Fruit fly (Drosophila melanogaster) whole organism, embryonic: ENCODE results near the gene Tet.

Experiments used
- Awh ChIP-seq: fragments of 200-800 bp; sonication (Bioruptor generic); IDR thresholded peaks from 2 replicates; pipeline ENCODE4, ENCODE4 v1.3.6; 2022; ENCODE audit warnings: missing biosample characterization, missing genetic modification characterization
- Bteb2 ChIP-seq: fragments of 200-800 bp; sonication (Bioruptor generic); optimal IDR thresholded peaks from 2 replicates; lab custom pipeline; 2016; ENCODE audit warnings: missing biosample characterization, missing genetic modification characterization
- CG10979 ChIP-seq: fragments of 200-800 bp; sonication (Bioruptor generic); optimal IDR thresholded peaks from 2 replicates; lab custom pipeline; 2018; ENCODE audit warnings: missing biosample characterization, mild to moderate bottlenecking, missing genetic modification characterization, moderate library complexity
- CG11398 ChIP-seq: fragments of 200-800 bp; sonication (Bioruptor generic); optimal IDR thresholded peaks from 2 replicates; lab custom pipeline; 2016; ENCODE audit warnings: missing biosample characterization, missing genetic modification characterization
- CG11456 ChIP-seq: fragments of 200-800 bp; sonication (Bioruptor generic); IDR thresholded peaks from 3 replicates; pipeline ENCODE4 v1.3.6; 2022; ENCODE audit warnings: missing biosample characterization, missing genetic modification characterization
- CG11696 ChIP-seq: fragments of 200-800 bp; sonication (Bioruptor generic); IDR thresholded peaks from 2 replicates; pipeline ENCODE4 v1.3.6; 2022; ENCODE audit warnings: missing biosample characterization, missing genetic modification characterization
- CG12391 ChIP-seq: fragments of 200-800 bp; sonication (Bioruptor generic); optimal IDR thresholded peaks from 3 replicates; lab custom pipeline; 2018; ENCODE audit warnings: missing biosample characterization, mild to moderate bottlenecking, missing genetic modification characterization, moderate library complexity
- CG14441 ChIP-seq: fragments of 200-800 bp; sonication (Bioruptor generic); IDR thresholded peaks from 2 replicates; pipeline ENCODE4 v1.3.6; 2022; ENCODE audit warnings: missing biosample characterization, missing genetic modification characterization
- CG17385 ChIP-seq: fragments of 200-800 bp; sonication (Bioruptor generic); optimal IDR thresholded peaks from 3 replicates; lab custom pipeline; 2018; ENCODE audit warnings: missing biosample characterization, mild to moderate bottlenecking, missing genetic modification characterization
- CG17829 ChIP-seq: fragments of 200-800 bp; optimal IDR thresholded peaks from 2 replicates; lab custom pipeline; 2019; ENCODE audit warnings: missing biosample characterization, mild to moderate bottlenecking, missing genetic modification characterization, moderate library complexity
- CG2875 ChIP-seq: fragments of 200-800 bp; sonication (Bioruptor generic); optimal IDR thresholded peaks from 2 replicates; lab custom pipeline; 2017; ENCODE audit warnings: missing biosample characterization, mild to moderate bottlenecking, missing genetic modification characterization, missing genetic modification reagents
- CG31388 ChIP-seq: fragments of 200-800 bp; sonication (Bioruptor generic); optimal IDR thresholded peaks from 2 replicates; lab custom pipeline; 2016; ENCODE audit warnings: missing biosample characterization, missing genetic modification characterization
- CG33213 ChIP-seq: fragments of 200-800 bp; sonication (Bioruptor generic); optimal IDR thresholded peaks from 3 replicates; lab custom pipeline; 2016; ENCODE audit warnings: missing biosample characterization, missing genetic modification characterization
- CG34376 ChIP-seq: fragments of 200-800 bp; sonication (Bioruptor generic); optimal IDR thresholded peaks from 2 replicates; lab custom pipeline; 2018; ENCODE audit warnings: missing biosample characterization, mild to moderate bottlenecking, missing genetic modification characterization
- CG3838 ChIP-seq: fragments of 200-800 bp; sonication (Bioruptor generic); optimal IDR thresholded peaks from 3 replicates; lab custom pipeline; 2016; ENCODE audit warnings: missing biosample characterization, missing genetic modification characterization
- CG4360 ChIP-seq: fragments of 200-800 bp; sonication (Bioruptor generic); IDR thresholded peaks from 2 replicates; pipeline ENCODE4 v1.3.6; 2022; ENCODE audit warnings: missing biosample characterization, missing genetic modification characterization
- CG4820 ChIP-seq: fragments of 200-800 bp; sonication (Bioruptor generic); optimal IDR thresholded peaks from 3 replicates; lab custom pipeline; 2016; ENCODE audit warnings: missing biosample characterization, missing genetic modification characterization
- CG5180 ChIP-seq: fragments of 200-800 bp; sonication (Bioruptor generic); optimal IDR thresholded peaks from 3 replicates; lab custom pipeline; 2017; ENCODE audit warnings: missing biosample characterization, missing genetic modification characterization, mild to moderate bottlenecking, moderate library complexity, missing genetic modification reagents
- CG7357 ChIP-seq: fragments of 200-800 bp; sonication (Bioruptor generic); IDR thresholded peaks from 3 replicates; pipeline ENCODE4 v1.3.6; 2022; ENCODE audit warnings: missing biosample characterization, missing genetic modification characterization
- CG8281 ChIP-seq: fragments of 200-800 bp; sonication (Bioruptor generic); optimal IDR thresholded peaks from 2 replicates; lab custom pipeline; 2018; ENCODE audit warnings: missing biosample characterization, mild to moderate bottlenecking, missing genetic modification characterization, moderate library complexity
- CG8478 ChIP-seq: fragments of >200 bp; optimal IDR thresholded peaks from 2 replicates; lab custom pipeline; 2018
- CG9215 ChIP-seq: fragments of 200-800 bp; sonication (Bioruptor generic); IDR thresholded peaks from 2 replicates; pipeline ENCODE4 v1.3.6; 2022; ENCODE audit warnings: missing biosample characterization, missing genetic modification characterization
- CG9876 ChIP-seq: fragments of 200-800 bp; sonication (Bioruptor generic); optimal IDR thresholded peaks from 2 replicates; lab custom pipeline; 2016; ENCODE audit warnings: missing biosample characterization, missing genetic modification characterization
- Dek ChIP-seq: fragments of 200-800 bp; sonication (Bioruptor generic); optimal IDR thresholded peaks from 3 replicates; lab custom pipeline; 2019; ENCODE audit warnings: missing biosample characterization, mild to moderate bottlenecking, missing genetic modification characterization, moderate library complexity
- Doc2 ChIP-seq: fragments of 200-800 bp; sonication (Bioruptor generic); IDR thresholded peaks from 2 replicates; pipeline ENCODE4 v1.3.6; 2022; ENCODE audit warnings: missing biosample characterization, missing genetic modification characterization
- Ets65A ChIP-seq: fragments of 200-800 bp; sonication (Bioruptor generic); peaks from one replicate; lab custom pipeline; 2016; ENCODE audit warnings: missing biosample characterization, missing genetic modification characterization
- Hr51 ChIP-seq, 2 experiments: fragments of 200-800 bp; sonication (Bioruptor generic); optimal IDR thresholded peaks; 2 replicates in 1 of 2; 3 replicates in 1 of 2; lab custom pipeline; 2016 to 2018; ENCODE audit warnings: missing biosample characterization in 2 of 2, missing genetic modification characterization in 2 of 2, mild to moderate bottlenecking in 1 of 2, moderate library complexity in 1 of 2
- Mrtf ChIP-seq: fragments of 200-800 bp; sonication (Bioruptor generic); IDR thresholded peaks from 3 replicates; pipeline ENCODE4 v1.3.6; 2022; ENCODE audit warnings: missing biosample characterization, missing genetic modification characterization
- Myb ChIP-seq: fragments of 200-800 bp; sonication (Bioruptor generic); optimal IDR thresholded peaks from 2 replicates; lab custom pipeline; 2016; ENCODE audit warnings: missing biosample characterization, missing genetic modification characterization
- NFAT ChIP-seq: fragments of 200-800 bp; sonication (Bioruptor generic); IDR thresholded peaks from 2 replicates; pipeline ENCODE4 v1.3.6; 2022; ENCODE audit warnings: missing biosample characterization, missing genetic modification characterization
- Rx ChIP-seq: fragments of 200-800 bp; sonication (Bioruptor generic); IDR thresholded peaks from 2 replicates; pipeline ENCODE4 v1.3.6; 2022; ENCODE audit warnings: missing biosample characterization, missing genetic modification characterization
- ab ChIP-seq: fragments of 200-800 bp; sonication (Bioruptor generic); optimal IDR thresholded peaks from 2 replicates; lab custom pipeline; 2016; ENCODE audit warnings: missing biosample characterization, missing genetic modification characterization
- abd-A ChIP-seq: fragments of 200-800 bp; sonication (Bioruptor generic); optimal IDR thresholded peaks from 3 replicates; lab custom pipeline; 2019; ENCODE audit warnings: missing biosample characterization, mild to moderate bottlenecking, missing genetic modification characterization, moderate library complexity
- az2 ChIP-seq: fragments of 200-800 bp; sonication (Bioruptor generic); optimal IDR thresholded peaks from 3 replicates; lab custom pipeline; 2016; ENCODE audit warnings: missing biosample characterization, missing genetic modification characterization
- br ChIP-seq: fragments of >200 bp; optimal IDR thresholded peaks from 2 replicates; lab custom pipeline; 2017
- dati ChIP-seq: fragments of 200-800 bp; sonication (Bioruptor generic); IDR thresholded peaks from 2 replicates; pipeline ENCODE4 v1.3.6; 2022; ENCODE audit warnings: missing biosample characterization, missing genetic modification characterization
- disco-r ChIP-seq: fragments of 200-800 bp; sonication (Bioruptor generic); optimal IDR thresholded peaks from 2 replicates; lab custom pipeline; 2016; ENCODE audit warnings: missing biosample characterization, missing genetic modification characterization
- dmrt99B ChIP-seq: fragments of 200-800 bp; sonication (Bioruptor generic); optimal IDR thresholded peaks from 2 replicates; lab custom pipeline; 2018; ENCODE audit warnings: missing biosample characterization, mild to moderate bottlenecking, missing genetic modification characterization, moderate library complexity
- dpn ChIP-seq, 2 experiments: fragments of 200-800 bp; sonication (Bioruptor generic); optimal IDR thresholded peaks; 3 replicates each; lab custom pipeline; 2016; ENCODE audit warnings: missing biosample characterization in 2 of 2, missing genetic modification characterization in 2 of 2
- gem ChIP-seq: fragments of 200-800 bp; sonication (Bioruptor generic); optimal IDR thresholded peaks from 2 replicates; lab custom pipeline; 2019; ENCODE audit warnings: missing biosample characterization, mild to moderate bottlenecking, missing genetic modification characterization, moderate library complexity
- jigr1 ChIP-seq: fragments of 200-800 bp; sonication (Bioruptor generic); IDR thresholded peaks from 3 replicates; pipeline ENCODE4 v1.3.6; 2022; ENCODE audit warnings: missing biosample characterization, missing genetic modification characterization
- jumu ChIP-seq: fragments of 200-800 bp; sonication (Bioruptor generic); optimal IDR thresholded peaks from 3 replicates; lab custom pipeline; 2016; ENCODE audit warnings: missing biosample characterization, missing genetic modification characterization
- lilli ChIP-seq: fragments of 200-800 bp; sonication (Bioruptor generic); optimal IDR thresholded peaks from 3 replicates; lab custom pipeline; 2016; ENCODE audit warnings: missing biosample characterization, missing genetic modification characterization
- lola ChIP-seq, 3 experiments: fragments of >200 bp in 2 of 3; fragments of 200-800 bp in 1 of 3; sonication (Bioruptor generic) in 1 of 3; optimal IDR thresholded peaks; 2 replicates each; lab custom pipeline; 2017 to 2019; ENCODE audit warnings: missing biosample characterization in 3 of 3, missing genetic modification characterization in 3 of 3, mild to moderate bottlenecking in 1 of 3, moderate library complexity in 1 of 3
- otp ChIP-seq: fragments of 200-800 bp; sonication (Bioruptor generic); IDR thresholded peaks from 3 replicates; pipeline ENCODE4, ENCODE4 v1.3.6; 2022; ENCODE audit warnings: missing biosample characterization, missing genetic modification characterization
- pzg ChIP-seq: fragments of 200-800 bp; sonication (Bioruptor generic); optimal IDR thresholded peaks from 3 replicates; lab custom pipeline; 2018; ENCODE audit warnings: missing biosample characterization, mild to moderate bottlenecking, missing genetic modification characterization, moderate library complexity
- ranshi ChIP-seq: fragments of 200-800 bp; sonication (Bioruptor generic); IDR thresholded peaks from 2 replicates; pipeline ENCODE4 v1.3.6; 2022; ENCODE audit warnings: missing biosample characterization, missing genetic modification characterization
- salm ChIP-seq: fragments of 200-800 bp; sonication (Bioruptor generic); optimal IDR thresholded peaks from 2 replicates; lab custom pipeline; 2018; ENCODE audit warnings: missing biosample characterization, mild to moderate bottlenecking, missing genetic modification characterization
- seq ChIP-seq: fragments of 200-800 bp; sonication (Bioruptor generic); IDR thresholded peaks from 2 replicates; pipeline ENCODE4 v1.3.6; 2022; ENCODE audit warnings: missing biosample characterization, missing genetic modification characterization
- vfl ChIP-seq: fragments of 200-800 bp; sonication (Bioruptor generic); optimal IDR thresholded peaks from 2 replicates; lab custom pipeline; 2016; ENCODE audit warnings: missing biosample characterization, missing genetic modification characterization
- zfh1 ChIP-seq: fragments of 200-800 bp; sonication (Bioruptor generic); IDR thresholded peaks from 3 replicates; pipeline ENCODE4 v1.3.6; 2022; ENCODE audit warnings: missing biosample characterization, missing genetic modification characterization
- zfh2 ChIP-seq: fragments of 200-800 bp; sonication (Bioruptor generic); optimal IDR thresholded peaks from 2 replicates; lab custom pipeline; 2016; ENCODE audit warnings: missing biosample characterization, missing genetic modification characterization

The Tet gene

dm6 chr3L:2805956-2806527 lies 72.9 kb downstream of the Tet start (continued):
- TF ChIP-seq CG8478: no peak
- TF ChIP-seq jumu (GFP tag; lab: Kevin White, UChicago): peak; percentile 60
- peak; percentile 70 for TF ChIP-seq CG4360 (GFP tag; lab: Robert Waterston, UW)
- peak; percentile 90 for TF ChIP-seq CG14441 (GFP tag; lab: Robert Waterston, UW)
- no peak for TF ChIP-seq CG5180 (GFP tag; lab: Kevin White, UChicago)
- TF ChIP-seq seq (GFP tag; lab: Robert Waterston, UW): peak; percentile 42; the same call in 1 of the 2 replicates
- TF ChIP-seq Mrtf: peak; percentile 79
- peak; percentile 39 for TF ChIP-seq az2 (GFP tag; lab: Kevin White, UChicago)
- TF ChIP-seq ab (GFP tag; lab: Kevin White, UChicago): no peak
- TF ChIP-seq CG31388 (GFP tag; lab: Kevin White, UChicago): peak; percentile 6
- TF ChIP-seq zfh1: peak; percentile 94
- TF ChIP-seq disco-r (GFP tag; lab: Kevin White, UChicago): no peak
- TF ChIP-seq Bteb2 (GFP tag; lab: Kevin White, UChicago): no peak
- TF ChIP-seq CG34376: no peak
- TF ChIP-seq CG4820 (GFP tag; lab: Kevin White, UChicago): peak; percentile 68
- TF ChIP-seq CG9215 (GFP tag; lab: Robert Waterston, UW): peak; percentile 71
- peak; percentile 29 for TF ChIP-seq CG33213
- TF ChIP-seq Dek: peak; percentile 22
- no peak for TF ChIP-seq lola (GFP tag; optimal IDR thresholded peaks at IDR 0.05; lab: Kevin White, UChicago)
- TF ChIP-seq jigr1 (GFP tag; lab: Robert Waterston, UW): peak; percentile 68; the same call in 2 of the 3 replicates
- no peak for TF ChIP-seq CG3838 (GFP tag; lab: Kevin White, UChicago)
- TF ChIP-seq otp (GFP tag; lab: Robert Waterston, UW): peak; percentile 66; the same call in 2 of the 3 replicates
- TF ChIP-seq dati (GFP tag; lab: Robert Waterston, UW): no peak
- TF ChIP-seq CG9876: no peak
- peak; percentile 72 for TF ChIP-seq CG7357 (GFP tag; lab: Robert Waterston, UW)
- TF ChIP-seq Myb (GFP tag; lab: Kevin White, UChicago): no peak
- peak; percentile 20 for TF ChIP-seq vfl
- TF ChIP-seq Rx (GFP tag; lab: Robert Waterston, UW): peak; percentile 72
- TF ChIP-seq CG11456 (GFP tag; lab: Robert Waterston, UW): peak; percentile 93
- TF ChIP-seq CG11696: peak; percentile 78
- peak; percentile 85 for TF ChIP-seq CG17829 (tag; lab: Kevin White, UChicago)
- TF ChIP-seq lilli: peak; percentile 50
- peak; percentile 77 for TF ChIP-seq CG10979 (tag; lab: Kevin White, UChicago)
- TF ChIP-seq CG11398 (GFP tag; lab: Kevin White, UChicago): no peak
- peak; percentile 23 for TF ChIP-seq CG17385 (GFP tag; lab: Kevin White, UChicago)
- peak; percentile 84 for TF ChIP-seq NFAT (GFP tag; lab: Robert Waterston, UW)
- no peak for TF ChIP-seq pzg
- TF ChIP-seq abd-A (tag; lab: Kevin White, UChicago): no peak
- 0 out of 2 replicates have a peak, but pooled peaks have one; percentile 19 for TF ChIP-seq Doc2
- TF ChIP-seq Ets65A (GFP tag; lab: Kevin White, UChicago): peak; percentile 93
- no peak for TF ChIP-seq zfh2 (GFP tag; lab: Kevin White, UChicago)
- peak; percentile 25 to 35 for TF ChIP-seq dpn (GFP tag; optimal IDR thresholded peaks at IDR 0.05; lab: Kevin White, UChicago)
- no peak for TF ChIP-seq br (lab: Kevin White, UChicago)
- TF ChIP-seq CG2875 (GFP tag; lab: Kevin White, UChicago): peak; percentile 46
- peak; percentile 28 for TF ChIP-seq CG12391 (tag; lab: Kevin White, UChicago)
- peak; percentile 83 for TF ChIP-seq dmrt99B
- TF ChIP-seq ranshi (GFP tag; lab: Robert Waterston, UW): peak; percentile 84
- TF ChIP-seq Hr51 (GFP tag; optimal IDR thresholded peaks at IDR 0.05; lab: Kevin White, UChicago): peak in 1 of 2 experiments; percentile 37
- no peak for TF ChIP-seq CG8281 (tag; lab: Kevin White, UChicago)
- peak; percentile 32 for TF ChIP-seq salm (tag; lab: Kevin White, UChicago)
- TF ChIP-seq gem: peak; percentile 72
- peak; percentile 84 for TF ChIP-seq Awh (GFP tag; lab: Robert Waterston, UW)
